Worm (Caenorhabditis elegans) whole organism, young adult: ENCODE data around the gene srg-21.

Experiments
- F10E7.11 ChIP-seq: sonication (generic microtip); optimal IDR thresholded peaks from 2 replicates; lab custom pipeline; 2017; ENCODE audit warnings: mild to moderate bottlenecking, missing genetic modification characterization, moderate library complexity, missing compliant biosample characterization
- F33H1.4 ChIP-seq: fragments of 200-800 bp; sonication (Bioruptor generic); IDR thresholded peaks from 2 replicates; pipeline ENCODE4 v1.3.6; 2022; ENCODE audit warnings: missing genetic modification reagents, missing genetic modification characterization, missing compliant biosample characterization
- F39B2.1 ChIP-seq: fragments of 200-800 bp; sonication (Bioruptor generic); IDR thresholded peaks from 2 replicates; pipeline ENCODE4 v1.3.6; 2022; ENCODE audit warnings: missing genetic modification reagents, missing genetic modification characterization, missing compliant biosample characterization
- F49E8.2 ChIP-seq: sonication (generic microtip); optimal IDR thresholded peaks from 3 replicates; lab custom pipeline; 2017; ENCODE audit warnings: missing genetic modification characterization, mild to moderate bottlenecking, missing compliant biosample characterization, antibody characterized with exemption, moderate library complexity; ENCODE audit not compliant: insufficient read depth
- T07F8.4 ChIP-seq: sonication (generic microtip); optimal IDR thresholded peaks from 2 replicates; lab custom pipeline; 2016; ENCODE audit warnings: mild to moderate bottlenecking, missing genetic modification characterization, moderate library complexity, missing compliant biosample characterization
- athp-1 ChIP-seq: sonication (generic microtip); optimal IDR thresholded peaks from 2 replicates; lab custom pipeline; 2017; ENCODE audit warnings: mild to moderate bottlenecking, missing genetic modification characterization, missing compliant biosample characterization
- attf-3 ChIP-seq: fragments of 200-800 bp; sonication (Bioruptor generic); conservative IDR thresholded peaks from 2 replicates; pipeline ENCODE4 v1.3.6; 2022; ENCODE audit warnings: missing genetic modification reagents, missing genetic modification characterization, missing compliant biosample characterization
- cebp-1 ChIP-seq, 2 experiments: fragments of 200-800 bp in 1 of 2; sonication (Bioruptor generic) in 1 of 2; sonication (generic microtip) in 1 of 2; IDR thresholded peaks in 1 of 2; optimal IDR thresholded peaks in 1 of 2; 2 replicates each; pipeline versions ENCODE4 v1.3.6 to Lab custom; 2017 to 2022; ENCODE audit warnings: missing compliant biosample characterization in 2 of 2, missing genetic modification characterization in 2 of 2, mild to moderate bottlenecking in 1 of 2, missing genetic modification reagents in 1 of 2, moderate library complexity in 1 of 2
- chd-7 ChIP-seq: sonication (generic microtip); optimal IDR thresholded peaks from 2 replicates; lab custom pipeline; 2016; ENCODE audit warnings: mild to moderate bottlenecking, missing genetic modification characterization, moderate library complexity, missing compliant biosample characterization
- egl-44 ChIP-seq: fragments of 200-800 bp; sonication (Bioruptor generic); IDR thresholded peaks from 2 replicates; pipeline ENCODE4 v1.3.6; 2022; ENCODE audit warnings: missing genetic modification reagents, missing genetic modification characterization, missing compliant biosample characterization
- egrh-3 ChIP-seq: fragments of 200-800 bp; sonication (Bioruptor generic); IDR thresholded peaks from 2 replicates; pipeline ENCODE4 v1.3.6; 2022; ENCODE audit warnings: missing genetic modification reagents, missing genetic modification characterization, missing compliant biosample characterization
- ets-4 ChIP-seq: fragments of 200-800 bp; sonication (Bioruptor generic); optimal IDR thresholded peaks from 2 replicates; lab custom pipeline; 2018; ENCODE audit warnings: mild to moderate bottlenecking, missing genetic modification characterization, missing compliant biosample characterization
- hlh-12 ChIP-seq: sonication (generic microtip); optimal IDR thresholded peaks from 2 replicates; lab custom pipeline; 2016; ENCODE audit warnings: missing genetic modification characterization, missing compliant biosample characterization
- hmg-1.2 ChIP-seq: fragments of 200-800 bp; sonication (Bioruptor generic); IDR thresholded peaks from 2 replicates; pipeline ENCODE4 v1.3.6; 2022; ENCODE audit warnings: missing genetic modification reagents, missing genetic modification characterization, missing compliant biosample characterization
- let-607 ChIP-seq, 2 experiments: fragments of 200-800 bp in 1 of 2; sonication (Bioruptor generic) in 1 of 2; sonication (generic microtip) in 1 of 2; optimal IDR thresholded peaks; 2 replicates each; lab custom pipeline; 2016 to 2018; ENCODE audit warnings: mild to moderate bottlenecking in 2 of 2, missing compliant biosample characterization in 2 of 2, missing genetic modification characterization in 2 of 2, moderate library complexity in 2 of 2, missing genotype in 1 of 2
- lin-40 ChIP-seq: sonication (generic microtip); optimal IDR thresholded peaks from 2 replicates; lab custom pipeline; 2016; ENCODE audit warnings: missing genetic modification characterization, mild to moderate bottlenecking, missing compliant biosample characterization, missing genotype, missing genetic modification reagents
- lsl-1 ChIP-seq: fragments of 200-800 bp; sonication (Bioruptor generic); optimal IDR thresholded peaks from 2 replicates; lab custom pipeline; 2018; ENCODE audit warnings: mild to moderate bottlenecking, missing genetic modification characterization, moderate library complexity, missing compliant biosample characterization
- madf-10 ChIP-seq: sonication (generic microtip); optimal IDR thresholded peaks from 2 replicates; lab custom pipeline; 2016; ENCODE audit warnings: mild to moderate bottlenecking, missing genetic modification characterization, missing compliant biosample characterization
- madf-3 ChIP-seq: fragments of 200-800 bp; sonication (Bioruptor generic); IDR thresholded peaks from 2 replicates; pipeline ENCODE4 v1.3.6; 2022; ENCODE audit warnings: missing genetic modification reagents, missing genetic modification characterization, missing compliant biosample characterization
- madf-8 ChIP-seq: fragments of 200-800 bp; sonication (Bioruptor generic); conservative IDR thresholded peaks from 2 replicates; pipeline ENCODE4 v1.3.6; 2022; ENCODE audit warnings: missing genetic modification reagents, missing genetic modification characterization, missing compliant biosample characterization
- mel-28 ChIP-seq: sonication (generic microtip); optimal IDR thresholded peaks from 2 replicates; lab custom pipeline; 2016; ENCODE audit warnings: borderline replicate concordance, mild to moderate bottlenecking, missing genetic modification characterization, missing compliant biosample characterization
- nhr-27 ChIP-seq: fragments of 200-800 bp; sonication (Bioruptor generic); optimal IDR thresholded peaks from 2 replicates; lab custom pipeline; 2018; ENCODE audit warnings: mild to moderate bottlenecking, missing genetic modification characterization, moderate library complexity, missing compliant biosample characterization
- nhr-80 ChIP-seq: sonication (generic microtip); optimal IDR thresholded peaks from 2 replicates; lab custom pipeline; 2016; ENCODE audit warnings: missing genetic modification characterization, missing compliant biosample characterization
- pha-4 ChIP-seq: fragments of 150-350 bp; sonication (generic microtip); optimal IDR thresholded peaks from 2 replicates; lab custom pipeline; 2014; ENCODE audit warnings: missing biosample characterization, missing genetic modification reagents, missing genetic modification characterization
- rec-8 ChIP-seq, 2 experiments: sonication (generic microtip); optimal IDR thresholded peaks; 2 replicates each; lab custom pipeline; 2016; ENCODE audit warnings: mild to moderate bottlenecking in 2 of 2, missing genetic modification characterization in 2 of 2, missing genetic modification reagents in 2 of 2, missing genotype in 2 of 2, missing biosample characterization in 1 of 2, missing compliant biosample characterization in 1 of 2, moderate library complexity in 1 of 2
- rpc-1 ChIP-seq, 2 experiments: fragments of 150-350 bp in 1 of 2; sonication (generic microtip) in 1 of 2; optimal IDR thresholded peaks; 2 replicates each; lab custom pipeline; 2014 to 2018; ENCODE audit warnings: missing biosample characterization in 1 of 2, missing genetic modification characterization in 1 of 2, missing genetic modification reagents in 1 of 2, missing genotype in 1 of 2
- snpc-1.1 ChIP-seq: sonication (generic microtip); optimal IDR thresholded peaks from 2 replicates; lab custom pipeline; 2017; ENCODE audit warnings: missing genetic modification characterization, mild to moderate bottlenecking, missing compliant biosample characterization, antibody characterized with exemption, moderate library complexity, missing genotype, missing genetic modification reagents; ENCODE audit not compliant: insufficient read depth
- snpc-1.3 ChIP-seq: sonication (generic microtip); optimal IDR thresholded peaks from 2 replicates; lab custom pipeline; 2017; ENCODE audit warnings: missing genetic modification characterization, mild to moderate bottlenecking, missing compliant biosample characterization, antibody characterized with exemption, moderate library complexity, missing genotype, missing genetic modification reagents; ENCODE audit not compliant: insufficient read depth
- snpc-4 ChIP-seq, 5 experiments: fragments of 150-350 bp in 1 of 5; sonication (generic microtip) in 4 of 5; optimal IDR thresholded peaks; 2 replicates each; lab custom pipeline; 2014 to 2018; ENCODE audit warnings: missing genetic modification characterization in 5 of 5, missing biosample characterization in 3 of 5, antibody characterized with exemption in 2 of 5, mild to moderate bottlenecking in 2 of 5, missing compliant biosample characterization in 2 of 5, missing genotype in 2 of 5, moderate library complexity in 2 of 5, missing genetic modification reagents in 1 of 5
- somi-1 ChIP-seq: fragments of 200-800 bp; sonication (Bioruptor generic); optimal IDR thresholded peaks from 2 replicates; lab custom pipeline; 2018; ENCODE audit warnings: mild to moderate bottlenecking, missing genetic modification characterization, missing compliant biosample characterization
- sptf-2 ChIP-seq: fragments of 200-800 bp; sonication (Bioruptor generic); optimal IDR thresholded peaks from 2 replicates; lab custom pipeline; 2018; ENCODE audit warnings: mild to moderate bottlenecking, missing genetic modification characterization, missing compliant biosample characterization
- tlf-1 ChIP-seq: fragments of 200-800 bp; sonication (Bioruptor generic); optimal IDR thresholded peaks from 2 replicates; lab custom pipeline; 2018; ENCODE audit warnings: mild to moderate bottlenecking, missing genetic modification characterization, missing compliant biosample characterization
- unc-62 ChIP-seq: fragments of 150-350 bp; optimal IDR thresholded peaks from 2 replicates; lab custom pipeline; 2014; ENCODE audit warnings: missing biosample characterization, missing genetic modification reagents, missing genetic modification characterization
- zfh-2 ChIP-seq: fragments of 200-800 bp; sonication (Bioruptor generic); conservative IDR thresholded peaks from 2 replicates; pipeline ENCODE4 v1.3.6; 2022; ENCODE audit warnings: missing genetic modification reagents, missing genetic modification characterization, missing compliant biosample characterization
- ztf-18 ChIP-seq: sonication (generic microtip); optimal IDR thresholded peaks from 2 replicates; lab custom pipeline; 2016; ENCODE audit warnings: missing genotype, mild to moderate bottlenecking, missing genetic modification characterization, missing compliant biosample characterization
- ztf-28 ChIP-seq: fragments of 200-800 bp; sonication (Bioruptor generic); IDR thresholded peaks from 2 replicates; pipeline ENCODE4 v1.3.6; 2022; ENCODE audit warnings: missing genetic modification reagents, missing genetic modification characterization, missing compliant biosample characterization

Gene srg-21

ce11 chrII:3108101-3108500 is 16.9 kb upstream of the srg-21 start:
- TF ChIP-seq unc-62 (GFP tag; lab: Kevin White, UChicago) (no peak), chd-7 (tag; lab: Kevin White, UChicago) (peak; percentile 7), zfh-2 (GFP tag; lab: Robert Waterston, UW) (peak; percentile 93), hlh-12 (no peak), snpc-4 (GFP tag; optimal IDR thresholded peaks at IDR 0.05; lab: Kevin White, UChicago) (no peak), snpc-4 (tag; optimal IDR thresholded peaks at IDR 0.05; lab: Kevin White, UChicago) (peak in 3 of 4 experiments; percentile 51 to 81 (median 58)), tlf-1 (no peak), ets-4 (GFP tag; lab: Kevin White, UChicago) (no peak), snpc-1.3 (tag; lab: Kevin White, UChicago) (no peak), egrh-3 (peak; percentile 84), snpc-1.1 (peak; percentile 59)

- TF ChIP-seq egl-44 (GFP tag; lab: Robert Waterston, UW) (no peak), ztf-18 (tag; lab: Kevin White, UChicago) (no peak), sptf-2 (GFP tag; lab: Kevin White, UChicago) (no peak), pha-4 (tag; lab: Kevin White, UChicago) (no peak), F39B2.1 (GFP tag; lab: Robert Waterston, UW) (no peak), madf-10 (tag; lab: Kevin White, UChicago) (no peak), somi-1 (no peak), nhr-80 (tag; lab: Kevin White, UChicago) (no peak), F49E8.2 (tag; lab: Kevin White, UChicago) (no peak), mel-28 (tag; lab: Kevin White, UChicago) (no peak), attf-3 (GFP tag; lab: Robert Waterston, UW) (no peak)
Observed at ce11 chrII:3105765-3106164, 14.6 kb upstream of the srg-21 start, which contains the start of gene clec-122. Gene clec-122, plus strand, starts transcription at chrII:3106065.

ce11 chrII:3102018-3102417 is 10.8 kb upstream of the srg-21 start, which contains the start of gene clec-121:
Gene clec-121, plus strand, starts transcription at chrII:3102318.
- TF ChIP-seq T07F8.4 (no peak), F33H1.4 (GFP tag; lab: Robert Waterston, UW) (no peak), rec-8 (tag; optimal IDR thresholded peaks at IDR 0.05; lab: Kevin White, UChicago) (no peak)

ce11 chrII:3100546-3100945 is 9.4 kb upstream of the srg-21 start, which contains the start of gene srg-24:
Gene srg-24, minus strand, starts transcription at chrII:3100646.
- no peak for TF ChIP-seq lin-40 (tag; lab: Kevin White, UChicago)
- no peak for TF ChIP-seq lsl-1 (GFP tag; lab: Kevin White, UChicago)
- no peak for TF ChIP-seq sptf-2 (GFP tag; lab: Kevin White, UChicago)
- TF ChIP-seq mel-28 (tag; lab: Kevin White, UChicago) = no peak
- TF ChIP-seq athp-1 = no peak
- no peak for TF ChIP-seq madf-3 (GFP tag; lab: Robert Waterston, UW)
- no peak for TF ChIP-seq ztf-28 (GFP tag; lab: Robert Waterston, UW)
- TF ChIP-seq snpc-4 (GFP tag; optimal IDR thresholded peaks at IDR 0.05; lab: Kevin White, UChicago) = no peak
- TF ChIP-seq snpc-4 (tag; optimal IDR thresholded peaks at IDR 0.05; lab: Kevin White, UChicago) = no peak
- no peak for TF ChIP-seq pha-4 (tag; lab: Kevin White, UChicago)
- no peak for TF ChIP-seq hmg-1.2 (GFP tag; lab: Robert Waterston, UW)
- TF ChIP-seq let-607 (tag; optimal IDR thresholded peaks at IDR 0.05; lab: Kevin White, UChicago) = no peak
- TF ChIP-seq F39B2.1 (GFP tag; lab: Robert Waterston, UW) = no peak
- TF ChIP-seq madf-8 (GFP tag; lab: Robert Waterston, UW) = no peak
- no peak for TF ChIP-seq nhr-27 (tag; lab: Kevin White, UChicago)
- TF ChIP-seq rpc-1 (optimal IDR thresholded peaks at IDR 0.05; lab: Kevin White, UChicago) = no peak
- TF ChIP-seq rpc-1 (tag; optimal IDR thresholded peaks at IDR 0.05; lab: Kevin White, UChicago) = no peak
- TF ChIP-seq cebp-1 (GFP tag; IDR thresholded peaks at IDR 0.05; lab: Robert Waterston, UW) = no peak
- TF ChIP-seq cebp-1 (tag; optimal IDR thresholded peaks at IDR 0.05; lab: Kevin White, UChicago) = no peak
- no peak for TF ChIP-seq F10E7.11 (tag; lab: Kevin White, UChicago)
- no peak for TF ChIP-seq F33H1.4 (GFP tag; lab: Robert Waterston, UW)
- TF ChIP-seq, all 124 proteins: peak for 0
